Fruit fly (Drosophila melanogaster) whole organism, wandering third instar larva: Measurements from ENCODE around the gene CG7992.

Source experiments
- Abd-B ChIP-seq: fragments of >200 bp; optimal IDR thresholded peaks from 2 replicates; lab custom pipeline; 2017; ENCODE audit warnings: missing biosample characterization, missing genetic modification characterization
- CG32264 ChIP-seq: fragments of 200-800 bp; sonication (Bioruptor generic); optimal IDR thresholded peaks from 2 replicates; lab custom pipeline; 2016; ENCODE audit warnings: missing biosample characterization, missing genetic modification characterization
- CrebA ChIP-seq: fragments of 200-800 bp; sonication (Bioruptor generic); optimal IDR thresholded peaks from 2 replicates; lab custom pipeline; 2016; ENCODE audit warnings: missing biosample characterization, mild to moderate bottlenecking, missing genetic modification characterization, borderline replicate concordance
- Dif ChIP-seq: fragments of 200-275, 200-300 bp; sonication (Bioruptor generic); optimal IDR thresholded peaks from 2 replicates; lab custom pipeline; 2018; ENCODE audit warnings: missing biosample characterization, missing genetic modification characterization; ENCODE audit not compliant: partially characterized antibody
- HLH106 ChIP-seq: fragments of 200-800 bp; optimal IDR thresholded peaks from 3 replicates; lab custom pipeline; 2019; ENCODE audit warnings: missing biosample characterization, mild to moderate bottlenecking, missing genetic modification characterization, moderate library complexity
- Hnf4 ChIP-seq: fragments of 200-800 bp; sonication (Bioruptor generic); optimal IDR thresholded peaks from 2 replicates; lab custom pipeline; 2016; ENCODE audit warnings: missing biosample characterization, mild to moderate bottlenecking, missing genetic modification characterization
- Hr78 ChIP-seq: fragments of >200 bp; optimal IDR thresholded peaks from 2 replicates; lab custom pipeline; 2017; ENCODE audit warnings: missing biosample characterization, missing genetic modification characterization
- Hr83 ChIP-seq: fragments of 200-300 bp; sonication (Bioruptor generic); optimal IDR thresholded peaks from 2 replicates; lab custom pipeline; 2016; ENCODE audit warnings: missing biosample characterization, mild to moderate bottlenecking, missing genetic modification characterization, moderate library complexity; ENCODE audit not compliant: poor library complexity, severe bottlenecking
- Mio ChIP-seq: sonication (Bioruptor generic); optimal IDR thresholded peaks from 2 replicates; lab custom pipeline; 2016; ENCODE audit warnings: missing biosample characterization, missing genetic modification characterization
- N ChIP-seq: fragments of >200 bp; optimal IDR thresholded peaks from 2 replicates; lab custom pipeline; 2018; ENCODE audit warnings: missing biosample characterization, missing external identifiers, missing genetic modification characterization
- Sp1 ChIP-seq: fragments of 200-800 bp; sonication (Bioruptor generic); optimal IDR thresholded peaks from 3 replicates; lab custom pipeline; 2019; ENCODE audit warnings: missing biosample characterization, mild to moderate bottlenecking, missing genetic modification characterization, moderate library complexity
- Vsx2 ChIP-seq: fragments of 200-300, 225-300 bp; sonication (Bioruptor generic); optimal IDR thresholded peaks from 2 replicates; lab custom pipeline; 2018; ENCODE audit warnings: missing biosample characterization, missing genetic modification characterization; ENCODE audit not compliant: partially characterized antibody
- br ChIP-seq: fragments of 200-800 bp; sonication (Bioruptor generic); optimal IDR thresholded peaks from 2 replicates; lab custom pipeline; 2016; ENCODE audit warnings: missing biosample characterization, missing genetic modification characterization
- brk ChIP-seq: fragments of 200-800 bp; sonication (Bioruptor generic); optimal IDR thresholded peaks from 2 replicates; lab custom pipeline; 2016; ENCODE audit warnings: missing biosample characterization, mild to moderate bottlenecking, missing genetic modification characterization
- dl ChIP-seq, 2 experiments: fragments of 175-275, 200-275 bp in 1 of 2; fragments of 200-275 bp in 1 of 2; sonication (Bioruptor generic); optimal IDR thresholded peaks; lab custom pipeline; 2018; ENCODE audit warnings: mild to moderate bottlenecking in 2 of 2, missing biosample characterization in 2 of 2, missing genetic modification characterization in 2 of 2, moderate library complexity in 2 of 2; ENCODE audit not compliant: partially characterized antibody in 2 of 2, insufficient read depth in 1 of 2
- dmrt93B ChIP-seq: fragments of 200-800 bp; sonication (Bioruptor generic); optimal IDR thresholded peaks from 2 replicates; lab custom pipeline; 2018; ENCODE audit warnings: missing biosample characterization, mild to moderate bottlenecking, missing genetic modification characterization
- dsf ChIP-seq: sonication (Bioruptor generic); optimal IDR thresholded peaks from 2 replicates; lab custom pipeline; 2016; ENCODE audit warnings: missing biosample characterization, missing genetic modification characterization, borderline replicate concordance
- ey ChIP-seq: fragments of 200-800 bp; sonication (Bioruptor generic); optimal IDR thresholded peaks from 2 replicates; lab custom pipeline; 2016; ENCODE audit warnings: missing biosample characterization, missing genetic modification characterization
- foxo ChIP-seq, 2 experiments: fragments of 200-800 bp; sonication (Bioruptor generic); optimal IDR thresholded peaks; 2 replicates in 1 of 2; 3 replicates in 1 of 2; lab custom pipeline; 2016 to 2017; ENCODE audit warnings: missing biosample characterization in 2 of 2, missing genetic modification characterization in 2 of 2
- fru ChIP-seq: fragments of 200-800 bp; sonication (Bioruptor generic); optimal IDR thresholded peaks from 3 replicates; lab custom pipeline; 2016; ENCODE audit warnings: missing biosample characterization, mild to moderate bottlenecking, missing genetic modification characterization
- h ChIP-seq: fragments of 200-800 bp; sonication (Bioruptor generic); optimal IDR thresholded peaks from 3 replicates; lab custom pipeline; 2016; ENCODE audit warnings: missing biosample characterization, mild to moderate bottlenecking, missing genetic modification characterization
- jim ChIP-seq: fragments of 175-275, 200-325 bp; sonication (Bioruptor generic); optimal IDR thresholded peaks from 2 replicates; lab custom pipeline; 2016; ENCODE audit warnings: missing biosample characterization, mild to moderate bottlenecking, missing genetic modification characterization
- lola ChIP-seq: fragments of >200 bp; optimal IDR thresholded peaks from 2 replicates; lab custom pipeline; 2017; ENCODE audit warnings: missing biosample characterization, missing genetic modification characterization
- psq ChIP-seq: fragments of 200-800 bp; sonication (Bioruptor generic); optimal IDR thresholded peaks from 3 replicates; lab custom pipeline; 2017; ENCODE audit warnings: missing biosample characterization, mild to moderate bottlenecking, missing genetic modification characterization, moderate library complexity
- rgr ChIP-seq: fragments of 200-800 bp; sonication (Bioruptor generic); optimal IDR thresholded peaks from 3 replicates; lab custom pipeline; 2016; ENCODE audit warnings: missing biosample characterization, mild to moderate bottlenecking, missing genetic modification characterization
- sage ChIP-seq: fragments of 200-800 bp; sonication (Bioruptor generic); optimal IDR thresholded peaks from 2 replicates; lab custom pipeline; 2016; ENCODE audit warnings: missing biosample characterization, mild to moderate bottlenecking, missing genetic modification characterization
- sv ChIP-seq: fragments of 200-800 bp; sonication (Bioruptor generic); optimal IDR thresholded peaks from 3 replicates; lab custom pipeline; 2016; ENCODE audit warnings: missing biosample characterization, missing genetic modification characterization
- tai ChIP-seq: sonication (Bioruptor generic); optimal IDR thresholded peaks from 2 replicates; lab custom pipeline; 2016; ENCODE audit warnings: missing biosample characterization, missing genetic modification characterization
- usp ChIP-seq: fragments of >200 bp; optimal IDR thresholded peaks from 2 replicates; lab custom pipeline; 2017; ENCODE audit warnings: missing biosample characterization, missing genetic modification characterization
- woc ChIP-seq: sonication (Bioruptor generic); optimal IDR thresholded peaks from 2 replicates; lab custom pipeline; 2016; ENCODE audit warnings: missing biosample characterization, mild to moderate bottlenecking, missing genetic modification characterization

Gene CG7992

DNA sequence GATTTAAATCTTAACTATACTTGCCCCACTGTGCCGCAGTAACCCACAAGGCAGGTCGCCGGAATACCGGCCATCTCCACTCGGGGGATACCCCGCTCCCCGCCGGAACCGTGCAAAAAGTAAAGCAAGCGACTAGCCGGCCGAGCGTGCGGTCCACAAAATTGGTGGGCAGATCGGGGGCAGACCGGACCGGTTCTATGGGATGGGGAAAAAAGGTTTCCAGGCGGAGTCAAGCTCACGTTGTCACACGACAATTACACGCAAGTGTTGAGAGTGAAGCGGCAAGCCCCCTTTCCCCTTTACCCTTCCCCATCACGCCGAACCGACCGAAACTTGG, 21.8 kb downstream of the CG7992 start:
- peak; percentile 24 for TF ChIP-seq fru (GFP tag; lab: Kevin White, UChicago)
- TF ChIP-seq foxo (GFP tag; optimal IDR thresholded peaks at IDR 0.05; lab: Kevin White, UChicago) = no peak
- no peak for TF ChIP-seq dsf (GFP tag; lab: Kevin White, UChicago)

DNA sequence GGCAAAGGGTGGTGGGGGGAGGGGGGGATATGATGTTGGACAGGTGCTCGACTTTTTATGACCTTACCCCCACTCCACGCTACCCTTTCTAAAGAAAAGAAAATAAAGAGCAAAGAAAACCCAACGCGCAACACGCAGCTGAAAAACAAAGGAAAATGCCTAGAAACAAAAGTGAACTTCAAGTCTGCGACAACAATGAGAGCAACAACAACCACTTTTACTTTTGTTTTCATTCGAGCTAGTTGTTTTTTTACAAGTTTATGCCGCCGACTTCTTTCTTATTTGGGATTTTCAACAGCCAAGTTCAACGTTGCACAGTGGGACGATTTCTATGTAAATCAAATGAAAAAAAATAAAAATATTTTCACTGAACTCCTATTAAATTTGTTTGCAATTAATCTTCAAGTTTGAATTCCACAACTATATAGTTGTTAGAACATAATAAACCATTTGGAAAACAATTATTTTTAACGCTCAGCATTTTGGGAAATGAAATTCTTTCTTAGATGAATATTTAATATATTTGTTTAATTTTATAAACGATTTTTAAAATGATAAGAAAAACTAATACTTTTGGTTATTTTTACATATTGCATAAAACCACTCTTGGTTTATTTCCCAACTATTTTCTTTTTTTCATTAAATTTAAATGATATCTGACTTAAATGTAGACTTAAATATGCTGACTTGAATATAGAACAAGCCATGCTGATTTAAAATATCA, 22.3 kb downstream of the CG7992 start:
- TF ChIP-seq Abd-B (GFP tag; lab: Kevin White, UChicago) (no peak), Hr83 (no peak), Sp1 (GFP tag; lab: Kevin White, UChicago) (peak; percentile 37), sv (GFP tag; lab: Kevin White, UChicago) (no peak), Hr78 (GFP tag; lab: Kevin White, UChicago) (no peak), Hnf4 (GFP tag; lab: Kevin White, UChicago) (no peak), dmrt93B (no peak), Dif (GFP tag; lab: Kevin White, UChicago) (no peak), psq (GFP tag; lab: Kevin White, UChicago) (peak; percentile 47), woc (no peak), brk (GFP tag; lab: Kevin White, UChicago) (no peak), lola (GFP tag; lab: Kevin White, UChicago) (no peak), tai (GFP tag; lab: Kevin White, UChicago) (no peak), foxo (GFP tag; optimal IDR thresholded peaks at IDR 0.05; lab: Kevin White, UChicago) (peak in 1 of 2 experiments; percentile 32), Vsx2 (GFP tag; lab: Kevin White, UChicago) (no peak), CrebA (GFP tag; lab: Kevin White, UChicago) (no peak), CG32264 (GFP tag; lab: Kevin White, UChicago) (no peak), Mio (GFP tag; lab: Kevin White, UChicago) (no peak)

- TF ChIP-seq brk (GFP tag; lab: Kevin White, UChicago) (no peak), Abd-B (GFP tag; lab: Kevin White, UChicago) (no peak), ey (no peak), h (GFP tag; lab: Kevin White, UChicago) (no peak), CG32264 (GFP tag; lab: Kevin White, UChicago) (no peak), N (no peak), sage (GFP tag; lab: Kevin White, UChicago) (no peak), CrebA (GFP tag; lab: Kevin White, UChicago) (no peak), jim (no peak), br (GFP tag; lab: Kevin White, UChicago) (no peak), Hnf4 (GFP tag; lab: Kevin White, UChicago) (no peak), dl (GFP tag; optimal IDR thresholded peaks at IDR 0.05; lab: Kevin White, UChicago; ENCODE audit: insufficient read depth in 1 of 2, partially characterized antibody in 2 of 2) (no peak), dmrt93B (no peak), fru (GFP tag; lab: Kevin White, UChicago) (no peak), lola (GFP tag; lab: Kevin White, UChicago) (no peak), Hr78 (GFP tag; lab: Kevin White, UChicago) (no peak), tai (GFP tag; lab: Kevin White, UChicago) (no peak)
Measured at dm6 chrX:19220963-19221572, 26.0 kb downstream of the CG7992 start.

dm6 chrX:19220415-19220814, 26.6 kb downstream of the CG7992 start, which contains the start of gene CG7884:
TSS of gene CG7884 (plus strand) at chrX:19220622.
- TF ChIP-seq psq (GFP tag; lab: Kevin White, UChicago) (no peak), Mio (GFP tag; lab: Kevin White, UChicago) (no peak), CrebA (GFP tag; lab: Kevin White, UChicago) (no peak), N (no peak), usp (GFP tag; lab: Kevin White, UChicago) (no peak), CG32264 (GFP tag; lab: Kevin White, UChicago) (no peak), HLH106 (tag; lab: Kevin White, UChicago) (no peak), Dif (GFP tag; lab: Kevin White, UChicago) (peak; percentile 90), rgr (no peak), brk (GFP tag; lab: Kevin White, UChicago) (no peak), br (GFP tag; lab: Kevin White, UChicago) (no peak), Vsx2 (GFP tag; lab: Kevin White, UChicago) (peak; percentile 46), dl (GFP tag; optimal IDR thresholded peaks at IDR 0.05; lab: Kevin White, UChicago; ENCODE audit: insufficient read depth in 1 of 2, partially characterized antibody in 2 of 2) (peak; percentile 68), Sp1 (GFP tag; lab: Kevin White, UChicago) (no peak), jim (no peak), ey (no peak), woc (no peak)
